Fruit fly (Drosophila melanogaster) Kc167 (cell line): ENCODE data around the gene Cyp316a1.
"Not testable (repeated sequence)": the region's sequence is repeated elsewhere in the genome, so short reads cannot be mapped to it uniquely, and the experiment has no call there.

ENCODE experiments used
- Myc ChIP-seq: fragments of >200 bp; optimal IDR thresholded peaks from 2 replicates; lab custom pipeline; 2017; ENCODE audit warnings: missing external identifiers
- Sin3A ChIP-seq: fragments of >200 bp; optimal IDR thresholded peaks from 2 replicates; lab custom pipeline; 2018; ENCODE audit warnings: missing external identifiers
- h ChIP-seq: fragments of >200 bp; optimal IDR thresholded peaks from 3 replicates; lab custom pipeline; 2018; ENCODE audit warnings: missing external identifiers
- insv ChIP-seq: fragments of >200 bp; optimal IDR thresholded peaks from 3 replicates; lab custom pipeline; 2018; ENCODE audit warnings: missing external identifiers
- psq ChIP-seq: fragments of >200 bp; optimal IDR thresholded peaks from 2 replicates; lab custom pipeline; 2017; ENCODE audit warnings: missing external identifiers
- ttk ChIP-seq: sonication (Bioruptor generic); optimal IDR thresholded peaks from 2 replicates; lab custom pipeline; 2017; ENCODE audit warnings: missing external identifiers

The Cyp316a1 gene

dm6 chr3L:7491564-7491963, at the start of gene Cyp316a1:
Gene Cyp316a1 (plus strand): TSS chr3L:7491864.
- TF ChIP-seq h (lab: Kevin White, UChicago) (no peak), Sin3A (no peak), ttk (lab: Kevin White, UChicago) (no peak), Myc (lab: Kevin White, UChicago) (no peak), psq (lab: Kevin White, UChicago) (no peak), insv (no peak)

dm6 chr3L:7449097-7449496, 42.6 kb upstream of the Cyp316a1 start:
- TF ChIP-seq Sin3A (no peak), psq (lab: Kevin White, UChicago) (no peak), insv (no peak), h (lab: Kevin White, UChicago) (no peak), ttk (lab: Kevin White, UChicago) (no peak), Myc (lab: Kevin White, UChicago) (no peak)

- no peak for TF ChIP-seq Sin3A
- no peak for TF ChIP-seq insv
Measured at dm6 chr3L:7450553-7450952, 41.1 kb upstream of the Cyp316a1 start, which contains the start of gene CG33278. Gene CG33278 (plus strand): TSS chr3L:7450853.

- TF ChIP-seq insv (no peak), psq (lab: Kevin White, UChicago) (no peak), ttk (lab: Kevin White, UChicago) (no peak), h (lab: Kevin White, UChicago) (no peak), Myc (lab: Kevin White, UChicago) (no peak)
Measured at dm6 chr3L:7455849-7456248, 35.8 kb upstream of the Cyp316a1 start, which contains the start of gene ppk26. Gene ppk26 (plus strand): TSS chr3L:7456149.

- no peak for TF ChIP-seq psq (lab: Kevin White, UChicago)
- TF ChIP-seq h (lab: Kevin White, UChicago) = no peak
- TF ChIP-seq Myc (lab: Kevin White, UChicago) = no peak
Measured at dm6 chr3L:7465209-7465608, 26.5 kb upstream of the Cyp316a1 start, which contains the start of the genes CG42660, CG42661 and Tsp66A. Gene CG42660 (plus strand): TSS chr3L:7465509. Gene CG42661 (plus strand): TSS chr3L:7465509. Gene Tsp66A (plus strand): TSS chr3L:7465509.

- TF ChIP-seq h (lab: Kevin White, UChicago) (no peak), Sin3A (no peak), ttk (lab: Kevin White, UChicago) (no peak), insv (no peak), Myc (lab: Kevin White, UChicago) (no peak), psq (lab: Kevin White, UChicago) (no peak)
Measured at dm6 chr3L:7470202-7470601, 21.5 kb upstream of the Cyp316a1 start, which contains the start of gene CG8543. Gene CG8543 (minus strand): TSS chr3L:7470302.

dm6 chr3L:7471259-7471658, 20.4 kb upstream of the Cyp316a1 start, which contains the start of gene CG8541:
Gene CG8541 (plus strand): TSS chr3L:7471559.
- TF ChIP-seq psq (lab: Kevin White, UChicago) (no peak), ttk (lab: Kevin White, UChicago) (no peak), Myc (lab: Kevin White, UChicago) (no peak), insv (no peak), Sin3A (no peak)

- no peak for TF ChIP-seq h (lab: Kevin White, UChicago)
- TF ChIP-seq psq (lab: Kevin White, UChicago) = no peak
- TF ChIP-seq ttk (lab: Kevin White, UChicago) = no peak
- no peak for TF ChIP-seq Myc (lab: Kevin White, UChicago)
- no peak for TF ChIP-seq insv
- TF ChIP-seq Sin3A = no peak
Measured at dm6 chr3L:7475270-7475669, 16.4 kb upstream of the Cyp316a1 start, which contains the start of gene CG43292. Gene CG43292 (plus strand): TSS chr3L:7475570.

dm6 chr3L:7485667-7486066, 6.0 kb upstream of the Cyp316a1 start, which contains the start of gene mthl6:
Gene mthl6 (plus strand): TSS chr3L:7485967.
- no peak for TF ChIP-seq Myc (lab: Kevin White, UChicago)
- no peak for TF ChIP-seq insv
- no peak for TF ChIP-seq ttk (lab: Kevin White, UChicago)
- no peak for TF ChIP-seq psq (lab: Kevin White, UChicago)
- TF ChIP-seq h (lab: Kevin White, UChicago) = no peak
- TF ChIP-seq Sin3A = no peak

- TF ChIP-seq Sin3A (no peak), insv (no peak)
Measured at dm6 chr3L:7496097-7496496, 4.4 kb downstream of the Cyp316a1 start, which contains the start of gene Cyp4d8. Gene Cyp4d8 (minus strand): TSS chr3L:7496197.

dm6 chr3L:7498731-7499130, 7.1 kb downstream of the Cyp316a1 start, which contains the start of gene CG8539:
Gene CG8539 (minus strand): TSS chr3L:7498831.
- TF ChIP-seq psq, ttk, Myc (lab: Kevin White, UChicago): not testable (repeated sequence)

- TF ChIP-seq h (lab: Kevin White, UChicago) = no peak
- TF ChIP-seq ttk (lab: Kevin White, UChicago) = no peak
- no peak for TF ChIP-seq Sin3A
- TF ChIP-seq psq (lab: Kevin White, UChicago) = no peak
- no peak for TF ChIP-seq insv
- TF ChIP-seq Myc (lab: Kevin White, UChicago) = no peak
Measured at dm6 chr3L:7506117-7506516, 14.5 kb downstream of the Cyp316a1 start, which contains the start of gene CG7548. Gene CG7548 (minus strand): TSS chr3L:7506217.
